Fruit fly (Drosophila melanogaster): Measurements from ENCODE around the gene CG15130.
A peak's percentile ranks its signal among the peaks of the same experiment; 100 is the strongest.

Gene CG15130

DNA sequence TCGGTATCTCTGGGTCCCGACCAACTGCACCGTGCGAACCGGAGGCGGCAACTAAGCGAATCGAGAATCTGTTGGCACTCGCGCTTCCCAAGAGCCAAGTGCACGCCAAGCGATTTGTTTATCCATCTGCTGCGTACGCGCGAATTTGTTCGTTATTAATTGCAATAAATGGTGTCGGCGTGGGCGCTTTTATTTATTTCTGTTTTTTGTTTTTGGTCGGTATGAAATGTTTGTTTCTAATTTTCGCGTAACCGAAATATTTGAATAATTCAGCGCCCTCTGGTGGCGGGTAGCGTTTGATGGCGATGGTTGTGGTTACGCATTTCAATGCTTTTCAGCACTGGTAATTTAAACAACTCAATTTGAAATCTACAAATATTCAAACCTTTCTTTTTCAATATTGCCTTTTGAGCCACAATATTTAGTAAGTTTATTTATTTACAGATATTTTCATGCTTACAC lies 9.7 kb downstream of the CG15130 start, which contains the start of gene CG10947:
TSS of gene CG10947 (minus strand) at position 51 of the 462 bp plus-strand sequence.
- TF ChIP-seq foxo (GFP tag; optimal IDR thresholded peaks at IDR 0.05), result peak in 1 of 2 experiments; percentile 49
- TF ChIP-seq Hr83 (GFP tag; optimal IDR thresholded peaks at IDR 0.05; ENCODE audit: poor library complexity, severe bottlenecking), result peak; percentile 26
- no peak for TF ChIP-seq pan (optimal IDR thresholded peaks at IDR 0.05)
- TF ChIP-seq CG32264 (GFP tag; optimal IDR thresholded peaks at IDR 0.05), result no peak
- peak; percentile 40 for TF ChIP-seq h (GFP tag; optimal IDR thresholded peaks at IDR 0.05)
- peak; percentile 62 for TF ChIP-seq rgr (GFP tag; optimal IDR thresholded peaks at IDR 0.05)
- TF ChIP-seq fru (GFP tag; optimal IDR thresholded peaks at IDR 0.05), result peak; percentile 35
- peak; percentile 49 for TF ChIP-seq Hnf4 (GFP tag; optimal IDR thresholded peaks at IDR 0.05)
- TF ChIP-seq sv (GFP tag; optimal IDR thresholded peaks at IDR 0.05), result peak; percentile 65
- peak; percentile 9 for TF ChIP-seq Jra (GFP tag; optimal IDR thresholded peaks at IDR 0.05)
- peak; percentile 27 for TF ChIP-seq br (GFP tag; optimal IDR thresholded peaks at IDR 0.05)
- TF ChIP-seq OdsH (GFP tag; optimal IDR thresholded peaks at IDR 0.05), result peak; percentile 22
- no peak for TF ChIP-seq Hr78 (GFP tag; optimal IDR thresholded peaks at IDR 0.05)

DNA sequence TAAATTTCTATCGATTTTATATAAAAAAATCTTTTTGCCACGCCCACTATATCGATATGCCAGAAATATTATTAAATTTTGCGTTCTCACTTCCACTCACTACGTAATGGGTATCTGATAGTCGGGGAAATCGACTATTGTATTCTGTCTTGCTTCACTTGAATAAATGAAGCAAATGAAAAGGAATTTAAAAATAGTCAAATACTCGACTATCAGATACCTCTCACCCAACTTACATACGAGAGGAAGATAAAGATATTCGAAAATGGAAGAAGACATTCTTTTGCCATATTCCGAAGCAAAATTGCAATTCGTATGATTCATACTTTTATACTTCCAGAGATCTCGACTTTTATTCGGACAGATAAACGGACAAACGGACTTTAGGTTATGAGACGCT lies 10.6 kb downstream of the CG15130 start:
- TF ChIP-seq lola (GFP tag; optimal IDR thresholded peaks at IDR 0.05), result no peak
- TF ChIP-seq Myc (optimal IDR thresholded peaks at IDR 0.05), result no peak
- no peak for TF ChIP-seq sage (GFP tag; optimal IDR thresholded peaks at IDR 0.05)
- TF ChIP-seq Abd-B (GFP tag; optimal IDR thresholded peaks at IDR 0.05), result no peak
- no peak for TF ChIP-seq usp (GFP tag; optimal IDR thresholded peaks at IDR 0.05)
- no peak for TF ChIP-seq jim (GFP tag; optimal IDR thresholded peaks at IDR 0.05)
- TF ChIP-seq Mio (GFP tag; optimal IDR thresholded peaks at IDR 0.05), result no peak
- no peak for TF ChIP-seq fru (GFP tag; optimal IDR thresholded peaks at IDR 0.05)
- TF ChIP-seq br (GFP tag; optimal IDR thresholded peaks at IDR 0.05), result no peak
- no peak for TF ChIP-seq Hnf4 (GFP tag; optimal IDR thresholded peaks at IDR 0.05)
- TF ChIP-seq GATAd (GFP tag; optimal IDR thresholded peaks at IDR 0.05), result no peak
- no peak for TF ChIP-seq dmrt93B (GFP tag; optimal IDR thresholded peaks at IDR 0.05)
- TF ChIP-seq rgr (GFP tag; optimal IDR thresholded peaks at IDR 0.05), result no peak
- TF ChIP-seq brk (GFP tag; optimal IDR thresholded peaks at IDR 0.05), result no peak
- no peak for TF ChIP-seq foxo (GFP tag; optimal IDR thresholded peaks at IDR 0.05)
- TF ChIP-seq HLH106 (tag; optimal IDR thresholded peaks at IDR 0.05), result no peak
- no peak for TF ChIP-seq psq (GFP tag; optimal IDR thresholded peaks at IDR 0.05)
- no peak for TF ChIP-seq Hr83 (GFP tag; optimal IDR thresholded peaks at IDR 0.05; ENCODE audit: poor library complexity, severe bottlenecking)
- no peak for TF ChIP-seq Rel (GFP tag; optimal IDR thresholded peaks at IDR 0.05)
- no peak for TF ChIP-seq Rel (tag; optimal IDR thresholded peaks at IDR 0.05)
- TF ChIP-seq sv (GFP tag; optimal IDR thresholded peaks at IDR 0.05), result no peak

DNA sequence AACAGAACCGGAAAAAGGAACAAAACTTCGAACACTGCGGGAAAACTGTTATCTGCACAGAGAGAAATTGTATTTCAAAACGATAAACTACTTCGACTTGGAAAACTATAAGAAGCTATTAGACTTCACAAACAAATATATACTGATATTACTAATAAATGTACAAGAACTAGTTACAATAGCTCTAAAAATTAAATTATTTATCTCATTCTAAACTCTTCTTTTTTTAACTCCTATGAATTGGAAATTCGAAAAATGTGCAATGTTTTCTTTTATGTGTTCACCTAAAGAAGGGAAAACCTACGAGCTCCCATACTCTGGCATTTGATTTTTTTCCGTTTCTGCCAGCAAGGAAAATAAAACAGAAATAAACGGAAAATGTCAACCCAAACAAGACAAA lies 23.1 kb downstream of the CG15130 start:
- TF ChIP-seq sage (GFP tag; optimal IDR thresholded peaks at IDR 0.05), result no peak

DNA sequence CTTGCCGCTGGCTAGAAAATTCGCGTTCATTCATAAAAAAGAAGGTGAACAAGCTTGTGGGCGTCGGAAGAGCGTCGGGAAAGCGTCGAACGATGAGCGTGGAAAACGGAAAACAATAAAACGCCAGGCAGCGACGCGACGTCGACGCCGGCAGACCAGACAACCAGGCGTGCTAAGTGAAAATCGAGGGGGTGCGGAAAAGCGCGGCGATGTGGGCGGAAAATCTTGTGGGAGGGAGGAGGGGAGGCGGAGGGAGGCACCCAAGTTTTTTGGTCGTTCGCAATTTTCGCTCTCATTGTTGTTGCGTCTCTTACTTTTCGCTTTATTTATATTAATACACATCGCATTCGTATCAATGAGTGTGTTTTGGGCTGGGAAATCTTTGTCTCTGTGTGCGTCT lies 23.6 kb downstream of the CG15130 start:
- TF ChIP-seq fru (GFP tag; optimal IDR thresholded peaks at IDR 0.05) (peak; percentile 7), Hr78 (GFP tag; optimal IDR thresholded peaks at IDR 0.05) (no peak)

DNA sequence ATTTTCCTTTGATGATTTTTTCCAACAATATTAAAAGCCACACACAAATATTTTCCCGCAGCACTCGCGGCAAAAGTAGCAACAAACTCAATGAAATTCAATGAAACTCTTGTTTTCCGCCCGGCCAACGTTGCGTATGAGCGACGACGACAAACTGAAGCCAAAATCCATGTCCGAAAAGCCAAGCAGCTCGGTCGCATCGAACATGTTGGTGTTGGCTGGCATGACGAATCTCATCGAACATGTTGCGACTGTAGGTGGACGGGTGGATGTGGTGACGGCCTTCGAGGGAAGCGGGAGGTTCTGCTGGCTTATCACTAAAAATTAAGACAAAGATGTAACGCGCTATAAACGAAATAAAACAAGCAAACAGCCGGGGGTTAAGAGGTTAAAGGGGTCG lies 25.2 kb downstream of the CG15130 start:
- no peak for TF ChIP-seq sage (GFP tag; optimal IDR thresholded peaks at IDR 0.05)
- TF ChIP-seq tai (GFP tag; optimal IDR thresholded peaks at IDR 0.05), result no peak
- no peak for TF ChIP-seq Hr83 (GFP tag; optimal IDR thresholded peaks at IDR 0.05; ENCODE audit: poor library complexity, severe bottlenecking)
- TF ChIP-seq Dfd (GFP tag; optimal IDR thresholded peaks at IDR 0.05), result no peak
- TF ChIP-seq rgr (GFP tag; optimal IDR thresholded peaks at IDR 0.05), result no peak
- no peak for TF ChIP-seq HLH106 (tag; optimal IDR thresholded peaks at IDR 0.05)

DNA sequence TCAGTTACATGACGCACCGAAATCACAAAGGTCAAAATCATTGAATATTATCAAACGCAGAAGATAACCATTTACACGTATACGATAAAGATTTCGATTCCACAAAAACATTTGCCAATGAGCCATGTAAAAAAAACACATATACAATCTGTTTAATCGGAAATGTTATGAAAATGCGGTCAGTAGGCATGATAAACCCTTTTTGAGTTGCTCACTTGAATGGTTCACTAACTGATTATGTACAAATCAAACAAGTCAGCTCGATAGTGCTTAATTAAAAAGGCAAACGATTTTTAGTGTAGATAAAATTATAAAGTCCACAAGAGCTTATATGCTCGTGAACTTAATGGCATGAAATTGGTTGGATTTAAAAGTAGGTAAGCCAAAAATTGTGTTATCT lies 27.4 kb downstream of the CG15130 start:
- TF ChIP-seq lola (GFP tag; optimal IDR thresholded peaks at IDR 0.05), result no peak
- TF ChIP-seq Myc (optimal IDR thresholded peaks at IDR 0.05), result no peak
- TF ChIP-seq br (GFP tag; optimal IDR thresholded peaks at IDR 0.05), result no peak
- no peak for TF ChIP-seq woc (GFP tag; optimal IDR thresholded peaks at IDR 0.05)
- TF ChIP-seq Dfd (GFP tag; optimal IDR thresholded peaks at IDR 0.05), result no peak
- TF ChIP-seq CrebA (GFP tag; optimal IDR thresholded peaks at IDR 0.05; ENCODE audit: borderline replicate concordance), result no peak
- TF ChIP-seq CG9705 (GFP tag; optimal IDR thresholded peaks at IDR 0.05), result no peak
- TF ChIP-seq Vsx2 (GFP tag; optimal IDR thresholded peaks at IDR 0.05; ENCODE audit: partially characterized antibody), result no peak
- no peak for TF ChIP-seq CG32264 (GFP tag; optimal IDR thresholded peaks at IDR 0.05)
- TF ChIP-seq Hnf4 (GFP tag; optimal IDR thresholded peaks at IDR 0.05), result no peak
- no peak for TF ChIP-seq Abd-B (GFP tag; optimal IDR thresholded peaks at IDR 0.05)
- TF ChIP-seq ey (GFP tag; optimal IDR thresholded peaks at IDR 0.05), result no peak
- TF ChIP-seq Rel (GFP tag; optimal IDR thresholded peaks at IDR 0.05), result no peak
- no peak for TF ChIP-seq Rel (tag; optimal IDR thresholded peaks at IDR 0.05)
- no peak for TF ChIP-seq N (GFP tag; optimal IDR thresholded peaks at IDR 0.05)
- no peak for TF ChIP-seq Hr83 (GFP tag; optimal IDR thresholded peaks at IDR 0.05; ENCODE audit: poor library complexity, severe bottlenecking)

All from whole organism, wandering third instar larva.